Fruit fly (Drosophila melanogaster): ENCODE measurements around the gene Ccdc85.

Gene Ccdc85

DNA sequence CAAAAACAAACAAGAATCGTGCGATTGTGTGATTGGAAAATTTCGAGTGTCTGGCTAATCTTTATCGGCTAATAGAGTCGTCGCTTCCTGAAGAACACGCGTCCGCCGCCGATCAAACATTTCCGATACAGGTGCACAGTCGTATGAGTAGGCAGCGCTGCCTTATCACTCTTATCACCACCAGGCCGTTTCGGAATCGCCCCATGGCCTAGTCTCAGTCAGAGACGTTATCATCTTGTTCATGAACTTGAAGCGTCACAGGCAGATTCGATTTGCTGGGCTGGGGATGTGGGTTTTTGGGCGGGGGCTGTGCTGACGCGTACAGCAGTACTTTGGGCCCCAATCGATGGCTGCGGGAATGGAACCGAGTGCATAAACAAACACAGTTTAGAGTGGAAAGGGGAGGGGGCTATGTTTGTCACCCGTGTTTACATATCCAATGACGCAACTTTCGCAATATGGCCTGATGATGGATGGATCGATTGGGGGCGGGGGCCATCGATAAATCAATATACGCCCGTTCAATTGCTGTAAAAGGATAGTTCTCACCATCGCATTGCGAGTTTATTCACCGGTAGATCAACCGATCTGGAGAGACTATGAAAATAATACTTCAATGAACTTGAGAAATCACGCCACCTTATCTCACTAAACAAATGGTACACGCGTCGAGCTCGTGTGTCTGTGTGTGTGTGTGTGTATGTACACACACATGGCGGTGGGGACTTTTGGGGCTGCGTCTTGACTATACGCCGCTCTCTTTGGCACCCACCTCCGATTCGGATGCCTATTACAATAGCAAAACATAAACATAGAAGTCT is 59.1 kb downstream of the Ccdc85 start (continued):
- TF ChIP-seq CG11247 (GFP tag; IDR thresholded peaks at IDR 0.05), result no peak
- 0 out of 2 replicates have a peak, but pooled peaks have one; percentile 10 for TF ChIP-seq CG6689 (GFP tag; IDR thresholded peaks at IDR 0.05)
- TF ChIP-seq oc (tag; optimal IDR thresholded peaks at IDR 0.05), result no peak
- TF ChIP-seq Asciz (GFP tag; optimal IDR thresholded peaks at IDR 0.05), result peak; percentile 1
- peak in 1 of 2 experiments; percentile 50 for TF ChIP-seq Eip74EF (GFP tag; optimal IDR thresholded peaks at IDR 0.05)
- TF ChIP-seq CG4360 (GFP tag; IDR thresholded peaks at IDR 0.05), result no peak
- TF ChIP-seq CG12769 (tag; optimal IDR thresholded peaks at IDR 0.05), result peak; percentile 32
- no peak for TF ChIP-seq p53 (GFP tag; optimal IDR thresholded peaks at IDR 0.05)
- TF ChIP-seq Hey (tag; optimal IDR thresholded peaks at IDR 0.05), result peak; percentile 95
- TF ChIP-seq HLH3B (GFP tag; IDR thresholded peaks at IDR 0.05), result no peak
- peak; percentile 59 for TF ChIP-seq CG18599 (GFP tag; optimal IDR thresholded peaks at IDR 0.05)
- TF ChIP-seq pb (GFP tag; optimal IDR thresholded peaks at IDR 0.05), result no peak
- no peak for TF ChIP-seq Spps (tag; optimal IDR thresholded peaks at IDR 0.05)
- TF ChIP-seq Ada2b (GFP tag; IDR thresholded peaks at IDR 0.05), result no peak
- TF ChIP-seq caup (GFP tag; optimal IDR thresholded peaks at IDR 0.05; ENCODE audit: severe bottlenecking), result peak; percentile 32
- TF ChIP-seq GATAe (GFP tag; conservative IDR thresholded peaks at IDR 0.05), result peak; percentile 71
- peak; percentile 41 for TF ChIP-seq kay (GFP tag; optimal IDR thresholded peaks at IDR 0.05)
- peak; percentile 41 for TF ChIP-seq CG4328 (GFP tag; optimal IDR thresholded peaks at IDR 0.05)
- no peak for TF ChIP-seq CG14860 (GFP tag; IDR thresholded peaks at IDR 0.05; ENCODE audit: partially characterized antibody)
- TF ChIP-seq Fer1 (GFP tag; optimal IDR thresholded peaks at IDR 0.05), result peak; percentile 28
- peak in 1 of 2 experiments; percentile 64 for TF ChIP-seq Pdp1 (GFP tag; optimal IDR thresholded peaks at IDR 0.05)
- peak; percentile 97 for TF ChIP-seq CG7987 (GFP tag; optimal IDR thresholded peaks at IDR 0.05)
- TF ChIP-seq tin (GFP tag; optimal IDR thresholded peaks at IDR 0.05), result no peak
- no peak for TF ChIP-seq CHES-1-like (GFP tag; optimal IDR thresholded peaks at IDR 0.05)
- no peak for TF ChIP-seq CG18619 (GFP tag; optimal IDR thresholded peaks at IDR 0.05)
- TF ChIP-seq Sox102F (GFP tag; optimal IDR thresholded peaks at IDR 0.05), result no peak
- TF ChIP-seq CG15479 (GFP tag; optimal IDR thresholded peaks at IDR 0.05), result no peak
- no peak for TF ChIP-seq luna (GFP tag; optimal IDR thresholded peaks at IDR 0.05)
- no peak for TF ChIP-seq B-H1 (GFP tag; IDR thresholded peaks at IDR 0.05)
- peak; percentile 99 for TF ChIP-seq grn (GFP tag; optimal IDR thresholded peaks at IDR 0.05)
- no peak for TF ChIP-seq Elba2 (GFP tag; optimal IDR thresholded peaks at IDR 0.05)
- TF ChIP-seq CG6791 (GFP tag; IDR thresholded peaks at IDR 0.05; ENCODE audit: partially characterized antibody), result no peak
- TF ChIP-seq Vsx1 (GFP tag; optimal IDR thresholded peaks at IDR 0.05), result peak; percentile 98
- TF ChIP-seq CG17328 (GFP tag; IDR thresholded peaks at IDR 0.05), result no peak
- peak; percentile 41; the same call in 1 of the 2 replicates for TF ChIP-seq crol (GFP tag; IDR thresholded peaks at IDR 0.05)
- TF ChIP-seq CG34376 (GFP tag; optimal IDR thresholded peaks at IDR 0.05), result peak; percentile 94
- TF ChIP-seq ash1 (GFP tag; optimal IDR thresholded peaks at IDR 0.05), result peak; percentile 4
- no peak for TF ChIP-seq pum (GFP tag; optimal IDR thresholded peaks at IDR 0.05)
- TF ChIP-seq CG15696 (tag; optimal IDR thresholded peaks at IDR 0.05), result peak; percentile 2
- peak; percentile 89 for TF ChIP-seq gro (GFP tag; optimal IDR thresholded peaks at IDR 0.05)
- no peak for TF ChIP-seq Deaf1 (tag; optimal IDR thresholded peaks at IDR 0.05)
- TF ChIP-seq btn (GFP tag; optimal IDR thresholded peaks at IDR 0.05), result no peak
- peak; percentile 44; the same call in 1 of the 2 replicates for TF ChIP-seq NFAT (GFP tag; IDR thresholded peaks at IDR 0.05)
- peak; percentile 61 for TF ChIP-seq CG10543 (GFP tag; optimal IDR thresholded peaks at IDR 0.05)
- TF ChIP-seq Hr51 (GFP tag; optimal IDR thresholded peaks at IDR 0.05), result no peak
- peak; percentile 13 for TF ChIP-seq CG15011 (GFP tag; optimal IDR thresholded peaks at IDR 0.05)
- peak; percentile 5; the same call in 1 of the 2 replicates for TF ChIP-seq onecut (GFP tag; IDR thresholded peaks at IDR 0.05)
- TF ChIP-seq CG4854 (GFP tag; optimal IDR thresholded peaks at IDR 0.05), result no peak

Data from whole organism, embryonic.